Worm (Caenorhabditis elegans): Measurements from ENCODE around the gene glb-33.

DNA sequence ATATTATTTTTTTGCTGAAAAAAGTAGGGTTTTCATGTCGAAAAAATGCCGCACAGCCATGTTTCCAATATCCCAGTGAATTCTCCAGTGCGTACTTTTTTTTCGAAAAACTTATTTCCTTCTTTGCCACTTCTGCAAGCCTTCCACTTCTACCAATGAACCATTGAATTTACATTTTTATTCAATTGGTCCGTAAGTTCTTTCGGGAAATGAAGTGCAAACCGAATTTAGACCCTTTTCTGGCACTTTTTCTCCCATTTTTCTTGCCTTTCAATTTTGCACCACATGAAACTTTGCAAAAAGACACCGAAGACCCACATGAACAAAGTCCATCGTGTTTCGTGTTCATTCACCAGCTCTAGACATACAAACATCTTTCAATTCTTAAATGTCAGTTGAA, 9.2 kb upstream of the glb-33 start:
- TF ChIP-seq attf-3 (GFP tag; conservative IDR thresholded peaks at IDR 0.05) (no peak), ceh-79 (tag; optimal IDR thresholded peaks at IDR 0.05) (no peak), aptf-3 (GFP tag; IDR thresholded peaks at IDR 0.05) (no peak), tbp1 (GFP tag; optimal IDR thresholded peaks at IDR 0.05) (no peak)

Data from whole organism, young adult.